Worm (Caenorhabditis elegans) whole organism, early embryonic: ENCODE data around the gene tsp-10.

Experiments
- ama-1 ChIP-seq: fragments of 150-350 bp; optimal IDR thresholded peaks from 2 replicates; lab custom pipeline; 2014
- flt-1 ChIP-seq: fragments of 200-800 bp; sonication (Bioruptor generic); IDR thresholded peaks from 2 replicates; pipeline ENCODE4 v1.3.6; 2022; ENCODE audit warnings: missing genetic modification characterization, missing compliant biosample characterization
- pes-1 ChIP-seq: fragments of 200-800 bp; sonication (Bioruptor generic); IDR thresholded peaks from 2 replicates; pipeline ENCODE4 v1.3.6; 2022; ENCODE audit warnings: missing genetic modification reagents, missing genetic modification characterization, missing compliant biosample characterization
- sea-1 ChIP-seq: fragments of 200-800 bp; sonication (Bioruptor generic); conservative IDR thresholded peaks from 2 replicates; pipeline ENCODE4 v1.3.6; 2022; ENCODE audit warnings: missing genetic modification characterization, missing compliant biosample characterization

- no peak for TF ChIP-seq sea-1 (GFP tag; lab: Robert Waterston, UW)
- no peak for TF ChIP-seq flt-1 (GFP tag; lab: Robert Waterston, UW)
- no peak for TF ChIP-seq pes-1 (GFP tag; lab: Robert Waterston, UW)
- TF ChIP-seq ama-1 (lab: Kevin White, UChicago): no peak
Observed at ce11 chrII:6752027-6752426, 33.6 kb downstream of the tsp-10 start, which contains the start of gene F41G3.19.
